Worm (Caenorhabditis elegans): ENCODE measurements around the gene prx-10.

prx-10 gene

DNA sequence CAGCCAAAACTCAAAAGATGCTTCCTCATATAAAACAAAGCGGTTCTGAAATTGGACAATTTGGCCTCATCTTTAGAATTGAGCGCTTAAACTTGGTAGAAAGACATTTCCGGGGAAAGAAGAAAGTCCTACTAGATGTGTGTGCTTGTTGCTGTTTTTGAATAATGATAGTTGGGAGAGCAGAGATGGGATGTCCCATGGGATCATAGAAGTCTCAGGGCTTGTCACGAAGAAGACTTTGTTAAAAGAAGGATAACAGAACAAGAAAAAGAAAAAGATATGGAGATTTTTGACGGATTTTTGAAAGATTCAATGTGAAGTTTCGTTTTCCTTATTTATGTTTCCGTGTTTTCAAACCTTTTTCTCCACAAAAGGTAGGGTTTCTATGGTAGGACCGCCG lies 17.5 kb upstream of the prx-10 start, which contains the start of gene ZC155.2:
ZC155.2 (plus strand) TSS at position 301 of the 400 bp plus-strand sequence.
- TF ChIP-seq med-1 (GFP tag; optimal IDR thresholded peaks at IDR 0.05; ENCODE audit: insufficient read depth): no peak

DNA sequence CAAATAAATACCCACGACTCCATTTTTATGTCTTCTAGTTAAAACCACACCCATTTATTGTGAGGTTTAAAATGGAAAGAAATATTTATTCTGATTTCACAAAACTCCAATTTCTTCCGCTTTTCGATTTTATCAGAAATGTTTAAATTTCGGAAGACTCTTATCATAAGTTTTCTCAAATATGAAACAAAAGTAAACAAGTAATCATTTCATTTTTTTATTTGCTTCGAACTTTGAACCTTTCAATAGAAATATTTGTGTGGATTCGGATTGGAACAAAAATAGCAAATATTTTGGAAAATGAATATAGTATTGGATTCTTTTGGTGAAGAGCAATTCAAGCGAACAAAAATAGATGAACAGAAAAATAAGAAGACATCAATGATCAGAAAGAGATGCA lies 14.4 kb upstream of the prx-10 start:
- TF ChIP-seq cog-1 (tag; optimal IDR thresholded peaks at IDR 0.05): no peak
- no peak for TF ChIP-seq ztf-29 (GFP tag; IDR thresholded peaks at IDR 0.05)
- TF ChIP-seq T22C8.4 (GFP tag; IDR thresholded peaks at IDR 0.05): no peak
- no peak for TF ChIP-seq klf-2 (GFP tag; conservative IDR thresholded peaks at IDR 0.05)
- TF ChIP-seq ztf-23 (GFP tag; IDR thresholded peaks at IDR 0.05): no peak
- no peak for TF ChIP-seq flt-1 (GFP tag; IDR thresholded peaks at IDR 0.05)

DNA sequence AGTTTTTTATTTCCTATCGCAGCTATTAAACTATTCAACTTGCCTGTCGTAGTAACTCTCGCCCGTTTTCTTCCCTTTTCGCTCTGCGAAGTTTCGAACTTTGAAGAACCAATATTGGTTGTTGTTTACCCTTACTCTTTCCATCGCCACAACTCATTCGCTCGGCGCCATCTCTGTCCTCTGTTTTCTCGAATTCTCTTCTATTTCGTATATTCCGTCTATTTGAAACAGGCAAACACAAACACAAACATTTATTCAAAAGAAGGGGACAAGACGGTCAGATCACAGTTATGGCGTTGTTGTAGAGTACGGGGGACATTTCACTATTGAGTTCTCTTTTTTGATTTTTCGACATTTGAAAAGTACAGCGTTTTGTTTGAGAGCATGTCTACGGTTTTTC lies 13.4 kb upstream of the prx-10 start:
- TF ChIP-seq med-1 (GFP tag; optimal IDR thresholded peaks at IDR 0.05; ENCODE audit: insufficient read depth) (no peak), klf-2 (GFP tag; conservative IDR thresholded peaks at IDR 0.05) (no peak), tab-1 (GFP tag; IDR thresholded peaks at IDR 0.05) (no peak), flt-1 (GFP tag; IDR thresholded peaks at IDR 0.05) (no peak), cog-1 (tag; optimal IDR thresholded peaks at IDR 0.05) (no peak), ref-1 (GFP tag; conservative IDR thresholded peaks at IDR 0.05) (no peak), ztf-23 (GFP tag; IDR thresholded peaks at IDR 0.05) (no peak), T22C8.4 (GFP tag; IDR thresholded peaks at IDR 0.05) (no peak), ztf-29 (GFP tag; IDR thresholded peaks at IDR 0.05) (no peak)

- TF ChIP-seq klf-2 (GFP tag; conservative IDR thresholded peaks at IDR 0.05): no peak
- no peak for TF ChIP-seq T22C8.4 (GFP tag; IDR thresholded peaks at IDR 0.05)
- no peak for TF ChIP-seq ref-1 (GFP tag; conservative IDR thresholded peaks at IDR 0.05)
- TF ChIP-seq flt-1 (GFP tag; IDR thresholded peaks at IDR 0.05): no peak
- TF ChIP-seq cog-1 (tag; optimal IDR thresholded peaks at IDR 0.05): no peak
- TF ChIP-seq med-1 (GFP tag; optimal IDR thresholded peaks at IDR 0.05; ENCODE audit: insufficient read depth): no peak
- TF ChIP-seq ztf-29 (GFP tag; IDR thresholded peaks at IDR 0.05): no peak
- TF ChIP-seq ztf-23 (GFP tag; IDR thresholded peaks at IDR 0.05): no peak
- no peak for TF ChIP-seq tab-1 (GFP tag; IDR thresholded peaks at IDR 0.05)
Measured at ce11 chrIII:5224908-5225307, 11.3 kb upstream of the prx-10 start.

DNA sequence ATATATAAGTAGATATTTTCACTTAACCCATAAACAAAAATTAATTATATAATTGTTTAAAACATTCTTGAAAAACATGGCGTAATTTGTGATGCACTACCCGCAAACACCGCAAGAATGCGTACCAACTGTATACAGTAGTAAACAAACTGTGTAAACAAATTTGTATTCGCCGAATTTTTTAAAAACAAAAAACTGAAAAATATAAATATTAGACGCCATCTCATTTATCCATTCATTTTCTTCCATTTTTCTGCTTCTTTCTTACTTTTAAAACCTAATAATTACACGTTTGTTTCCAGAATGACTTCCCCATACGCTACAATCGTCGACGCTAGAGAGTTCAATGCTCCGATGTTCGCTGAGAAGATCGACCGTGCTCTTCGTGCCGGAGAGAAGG lies 10.9 kb upstream of the prx-10 start, which contains the start of gene nex-1:
nex-1 (plus strand) TSS at position 301 of the 400 bp plus-strand sequence.
- TF ChIP-seq cog-1 (tag; optimal IDR thresholded peaks at IDR 0.05) (no peak), ztf-23 (GFP tag; IDR thresholded peaks at IDR 0.05) (no peak), tab-1 (GFP tag; IDR thresholded peaks at IDR 0.05) (no peak), med-1 (GFP tag; optimal IDR thresholded peaks at IDR 0.05; ENCODE audit: insufficient read depth) (no peak), ref-1 (GFP tag; conservative IDR thresholded peaks at IDR 0.05) (no peak), T22C8.4 (GFP tag; IDR thresholded peaks at IDR 0.05) (no peak)

- TF ChIP-seq ztf-23 (GFP tag; IDR thresholded peaks at IDR 0.05) (peak; percentile 69; the same call in 1 of the 2 replicates), cog-1 (tag; optimal IDR thresholded peaks at IDR 0.05) (peak; percentile 25), flt-1 (GFP tag; IDR thresholded peaks at IDR 0.05) (no peak; the same call in 1 of the 2 replicates), med-1 (GFP tag; optimal IDR thresholded peaks at IDR 0.05; ENCODE audit: insufficient read depth) (peak; percentile 7), ztf-29 (GFP tag; IDR thresholded peaks at IDR 0.05) (peak; percentile 72)
Measured at ce11 chrIII:5227831-5228467, 8.3 kb upstream of the prx-10 start, which contains the start of the genes C34E10.12, C34E10.10 and atp-2. Gene C34E10.12, minus strand, starts transcription at chrIII:5227881. Gene C34E10.10, minus strand, starts transcription at chrIII:5227884. Gene atp-2, plus strand, starts transcription at chrIII:5228417.

DNA sequence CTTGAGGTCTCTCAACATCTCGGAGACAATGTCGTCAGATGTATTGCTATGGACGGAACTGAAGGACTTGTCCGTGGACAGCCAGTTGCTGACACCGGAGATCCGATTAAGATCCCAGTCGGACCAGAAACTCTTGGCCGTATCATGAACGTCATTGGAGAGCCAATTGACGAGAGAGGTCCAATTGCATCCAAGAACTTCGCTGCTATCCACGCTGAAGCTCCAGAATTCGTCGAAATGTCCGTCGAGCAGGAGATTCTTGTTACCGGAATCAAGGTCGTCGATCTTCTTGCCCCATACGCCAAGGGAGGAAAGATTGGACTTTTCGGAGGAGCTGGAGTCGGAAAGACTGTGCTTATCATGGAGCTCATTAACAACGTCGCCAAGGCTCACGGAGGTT lies 7.4 kb upstream of the prx-10 start:
- TF ChIP-seq flt-1 (GFP tag; IDR thresholded peaks at IDR 0.05): no peak
- no peak for TF ChIP-seq ref-1 (GFP tag; conservative IDR thresholded peaks at IDR 0.05)
- TF ChIP-seq ztf-23 (GFP tag; IDR thresholded peaks at IDR 0.05): no peak
- TF ChIP-seq med-1 (GFP tag; optimal IDR thresholded peaks at IDR 0.05; ENCODE audit: insufficient read depth): no peak
- no peak for TF ChIP-seq ztf-29 (GFP tag; IDR thresholded peaks at IDR 0.05)
- TF ChIP-seq klf-2 (GFP tag; conservative IDR thresholded peaks at IDR 0.05): no peak
- TF ChIP-seq tab-1 (GFP tag; IDR thresholded peaks at IDR 0.05): no peak
- TF ChIP-seq cog-1 (tag; optimal IDR thresholded peaks at IDR 0.05): no peak
- TF ChIP-seq T22C8.4 (GFP tag; IDR thresholded peaks at IDR 0.05): no peak

DNA sequence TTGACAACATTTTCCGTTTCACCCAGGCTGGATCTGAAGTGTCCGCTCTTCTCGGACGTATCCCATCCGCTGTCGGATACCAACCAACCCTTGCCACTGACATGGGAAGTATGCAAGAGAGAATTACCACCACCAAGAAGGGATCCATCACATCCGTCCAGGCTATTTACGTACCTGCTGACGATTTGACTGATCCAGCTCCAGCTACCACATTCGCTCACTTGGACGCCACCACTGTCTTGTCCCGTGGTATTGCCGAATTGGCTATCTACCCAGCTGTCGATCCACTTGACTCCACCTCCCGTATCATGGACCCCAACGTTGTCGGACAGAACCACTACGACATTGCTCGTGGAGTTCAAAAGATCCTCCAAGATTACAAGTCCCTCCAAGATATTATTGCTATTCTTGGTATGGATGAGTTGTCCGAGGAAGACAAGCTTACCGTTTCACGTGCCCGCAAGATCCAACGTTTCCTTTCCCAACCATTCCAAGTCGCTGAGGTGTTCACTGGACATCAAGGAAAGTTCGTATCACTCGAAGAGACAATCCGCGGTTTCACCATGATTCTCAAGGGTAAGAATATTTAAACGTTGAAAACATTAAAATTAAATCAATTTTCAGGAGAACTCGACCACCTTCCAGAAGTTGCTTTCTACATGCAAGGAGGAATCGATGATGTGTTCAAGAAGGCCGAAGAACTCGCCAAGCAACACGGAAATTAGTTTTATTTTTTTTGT lies 6.5 kb upstream of the prx-10 start:
- TF ChIP-seq ztf-29 (GFP tag; IDR thresholded peaks at IDR 0.05): no peak
- no peak for TF ChIP-seq ztf-23 (GFP tag; IDR thresholded peaks at IDR 0.05)
- TF ChIP-seq med-1 (GFP tag; optimal IDR thresholded peaks at IDR 0.05; ENCODE audit: insufficient read depth): no peak
- TF ChIP-seq ref-1 (GFP tag; conservative IDR thresholded peaks at IDR 0.05): no peak
- TF ChIP-seq flt-1 (GFP tag; IDR thresholded peaks at IDR 0.05): no peak
- no peak for TF ChIP-seq T22C8.4 (GFP tag; IDR thresholded peaks at IDR 0.05)
- no peak for TF ChIP-seq cog-1 (tag; optimal IDR thresholded peaks at IDR 0.05)
- no peak for TF ChIP-seq klf-2 (GFP tag; conservative IDR thresholded peaks at IDR 0.05)
- no peak for TF ChIP-seq tab-1 (GFP tag; IDR thresholded peaks at IDR 0.05)

- TF ChIP-seq cog-1 (tag; optimal IDR thresholded peaks at IDR 0.05): no peak
- TF ChIP-seq klf-2 (GFP tag; conservative IDR thresholded peaks at IDR 0.05): no peak
- no peak for TF ChIP-seq tab-1 (GFP tag; IDR thresholded peaks at IDR 0.05)
- no peak for TF ChIP-seq T22C8.4 (GFP tag; IDR thresholded peaks at IDR 0.05)
- no peak for TF ChIP-seq ztf-29 (GFP tag; IDR thresholded peaks at IDR 0.05)
- no peak for TF ChIP-seq ztf-23 (GFP tag; IDR thresholded peaks at IDR 0.05)
- no peak for TF ChIP-seq med-1 (GFP tag; optimal IDR thresholded peaks at IDR 0.05; ENCODE audit: insufficient read depth)
- TF ChIP-seq flt-1 (GFP tag; IDR thresholded peaks at IDR 0.05): no peak
- no peak for TF ChIP-seq ref-1 (GFP tag; conservative IDR thresholded peaks at IDR 0.05)
Measured at ce11 chrIII:5230415-5230814, 5.8 kb upstream of the prx-10 start, which contains the start of gene prmt-5. Gene prmt-5, plus strand, starts transcription at chrIII:5230555.

All from whole organism, midembryonic.